Fruit fly (Drosophila melanogaster): ENCODE data around the gene Sarm.

- TF ChIP-seq Myc (optimal IDR thresholded peaks at IDR 0.05) (no peak), h (optimal IDR thresholded peaks at IDR 0.05) (no peak), Sin3A (optimal IDR thresholded peaks at IDR 0.05) (no peak), insv (optimal IDR thresholded peaks at IDR 0.05) (no peak), ttk (optimal IDR thresholded peaks at IDR 0.05) (no peak), psq (optimal IDR thresholded peaks at IDR 0.05) (no peak)
Observed at dm6 chr3L:8097101-8097500, 33.4 kb downstream of the Sarm start.
